Worm (Caenorhabditis elegans): ENCODE measurements around the gene C06A1.3.
A peak's percentile ranks its signal among the peaks of the same experiment; 100 is the strongest.

The C06A1.3 gene

DNA sequence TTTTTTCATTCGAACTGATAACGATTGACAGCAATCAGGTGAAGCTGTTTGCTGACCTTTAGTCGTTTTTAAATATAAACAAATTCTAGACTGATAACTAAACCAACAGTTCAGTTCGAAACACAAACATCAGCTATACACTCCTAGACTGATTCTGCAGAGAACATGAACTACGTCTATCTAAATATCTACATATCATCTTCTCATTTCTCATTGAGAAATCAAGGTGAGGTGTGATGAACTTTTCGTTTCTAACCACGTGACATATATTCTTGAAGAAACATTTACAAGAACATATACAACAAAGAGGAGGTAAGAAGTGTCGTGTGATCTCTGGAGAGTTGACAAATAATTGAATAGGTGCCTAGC lies 14.9 kb upstream of the C06A1.3 start (continued):
- TF ChIP-seq Y116A8C.19 (tag; optimal IDR thresholded peaks at IDR 0.05; ENCODE audit: borderline replicate concordance) = no peak
- peak; percentile 79 for TF ChIP-seq blmp-1 (tag; optimal IDR thresholded peaks at IDR 0.05)
- peak; percentile 30 to 77 for TF ChIP-seq lin-35 (GFP tag; optimal IDR thresholded peaks at IDR 0.05)
- no peak for TF ChIP-seq nhr-12 (tag; optimal IDR thresholded peaks at IDR 0.05)
- peak in 1 of 2 experiments; percentile 26 for TF ChIP-seq efl-1 (optimal IDR thresholded peaks at IDR 0.05)
- peak in 1 of 2 experiments; percentile 31 for TF ChIP-seq efl-1 (GFP tag; optimal IDR thresholded peaks at IDR 0.05 in 1 of 2)
- TF ChIP-seq ceh-63 (GFP tag; optimal IDR thresholded peaks at IDR 0.05) = no peak
- TF ChIP-seq grh-1 (GFP tag; IDR thresholded peaks at IDR 0.05) = 0 out of 2 replicates have a peak, but pooled peaks have one; percentile 28
- no peak for TF ChIP-seq hlh-4 (tag; optimal IDR thresholded peaks at IDR 0.05)
- TF ChIP-seq nhr-28 (tag; optimal IDR thresholded peaks at IDR 0.05) = no peak
- no peak for TF ChIP-seq ceh-82 (tag; optimal IDR thresholded peaks at IDR 0.05)

- TF ChIP-seq mef-2 (tag; optimal IDR thresholded peaks at IDR 0.05) = no peak
- no peak for TF ChIP-seq ceh-82 (tag; optimal IDR thresholded peaks at IDR 0.05)
- peak in 1 of 2 experiments; percentile 3 for TF ChIP-seq efl-1 (optimal IDR thresholded peaks at IDR 0.05)
- peak in 1 of 2 experiments; percentile 89 for TF ChIP-seq efl-1 (GFP tag; optimal IDR thresholded peaks at IDR 0.05 in 1 of 2)
- TF ChIP-seq C16A3.4 (tag; optimal IDR thresholded peaks at IDR 0.05) = no peak
- no peak for TF ChIP-seq ama-1 (optimal IDR thresholded peaks at IDR 0.05)
- TF ChIP-seq fkh-8 (tag; optimal IDR thresholded peaks at IDR 0.05) = no peak
- no peak for TF ChIP-seq unc-62 (GFP tag; optimal IDR thresholded peaks at IDR 0.05)
- no peak for TF ChIP-seq unc-86 (tag; optimal IDR thresholded peaks at IDR 0.05)
- no peak for TF ChIP-seq mab-9 (GFP tag; IDR thresholded peaks at IDR 0.05)
- no peak for TF ChIP-seq ces-1 (GFP tag; optimal IDR thresholded peaks at IDR 0.05)
- TF ChIP-seq pqm-1 (tag; optimal IDR thresholded peaks at IDR 0.05) = no peak
- no peak for TF ChIP-seq Y116A8C.19 (tag; optimal IDR thresholded peaks at IDR 0.05; ENCODE audit: borderline replicate concordance)
- TF ChIP-seq nhr-28 (tag; optimal IDR thresholded peaks at IDR 0.05) = no peak
- TF ChIP-seq nhr-20 (tag; optimal IDR thresholded peaks at IDR 0.05) = no peak
- TF ChIP-seq lsy-2 (tag; optimal IDR thresholded peaks at IDR 0.05) = peak; percentile 41 to 43
- no peak for TF ChIP-seq nhr-76 (tag; optimal IDR thresholded peaks at IDR 0.05)
- no peak for TF ChIP-seq zip-4 (GFP tag; optimal IDR thresholded peaks at IDR 0.05)
- TF ChIP-seq nhr-84 (tag; optimal IDR thresholded peaks at IDR 0.05) = no peak
- no peak for TF ChIP-seq swsn-7 (tag; optimal IDR thresholded peaks at IDR 0.05)
- TF ChIP-seq fkh-10 (GFP tag; optimal IDR thresholded peaks at IDR 0.05) = no peak
- no peak for TF ChIP-seq elt-2 (tag; optimal IDR thresholded peaks at IDR 0.05)
- TF ChIP-seq mep-1 (tag; optimal IDR thresholded peaks at IDR 0.05) = peak; percentile 18
- TF ChIP-seq nhr-71 (tag; optimal IDR thresholded peaks at IDR 0.05) = peak; percentile 37
- no peak for TF ChIP-seq blmp-1 (tag; optimal IDR thresholded peaks at IDR 0.05)
- TF ChIP-seq lin-15B (tag; optimal IDR thresholded peaks at IDR 0.05) = no peak
- TF ChIP-seq sptf-1 (tag; optimal IDR thresholded peaks at IDR 0.05) = no peak
- peak in 1 of 3 experiments; percentile 2 for TF ChIP-seq dpl-1 (GFP tag; optimal IDR thresholded peaks at IDR 0.05)
- no peak for TF ChIP-seq unc-30 (tag; optimal IDR thresholded peaks at IDR 0.05)
- TF ChIP-seq tbx-2 (tag; optimal IDR thresholded peaks at IDR 0.05) = no peak
- TF ChIP-seq ceh-90 (tag; optimal IDR thresholded peaks at IDR 0.05) = no peak
- no peak for TF ChIP-seq hpl-2 (GFP tag; optimal IDR thresholded peaks at IDR 0.05)
- TF ChIP-seq pax-3 (tag; optimal IDR thresholded peaks at IDR 0.05) = no peak
- TF ChIP-seq nhr-237 (tag; optimal IDR thresholded peaks at IDR 0.05) = no peak
- no peak for TF ChIP-seq elt-3 (tag; optimal IDR thresholded peaks at IDR 0.05)
- TF ChIP-seq lin-13 (GFP tag; optimal IDR thresholded peaks at IDR 0.05) = no peak
- TF ChIP-seq snu-23 (GFP tag; optimal IDR thresholded peaks at IDR 0.05) = no peak
- no peak for TF ChIP-seq efl-3 (GFP tag; optimal IDR thresholded peaks at IDR 0.05)
- no peak for TF ChIP-seq nhr-77 (tag; optimal IDR thresholded peaks at IDR 0.05)
- TF ChIP-seq rnt-1 (tag; optimal IDR thresholded peaks at IDR 0.05) = peak; percentile 85
- TF ChIP-seq grh-1 (GFP tag; IDR thresholded peaks at IDR 0.05) = no peak
- TF ChIP-seq dsc-1 (tag; optimal IDR thresholded peaks at IDR 0.05) = no peak
- TF ChIP-seq ets-5 (GFP tag; IDR thresholded peaks at IDR 0.05) = no peak
- TF ChIP-seq lin-14 (GFP tag; optimal IDR thresholded peaks at IDR 0.05) = peak; percentile 61
- TF ChIP-seq irx-1 (tag; optimal IDR thresholded peaks at IDR 0.05) = no peak
- TF ChIP-seq egl-13 (tag; optimal IDR thresholded peaks at IDR 0.05) = no peak
- TF ChIP-seq pag-3 (tag; optimal IDR thresholded peaks at IDR 0.05; ENCODE audit: borderline replicate concordance, insufficient read depth) = no peak
- TF ChIP-seq aha-1 (tag; optimal IDR thresholded peaks at IDR 0.05) = no peak
Observed at ce11 chrII:10558345-10558744, 13.7 kb upstream of the C06A1.3 start.

Data from whole organism, L1 larva.